Worm (Caenorhabditis elegans) whole organism, L3 larva: ENCODE measurements around the gene K03B8.4.

ENCODE experiments used
- ama-1 ChIP-seq: fragments of 150-350 bp; optimal IDR thresholded peaks from 2 replicates; lab custom pipeline; 2018
- egl-27 ChIP-seq: sonication (generic microtip); optimal IDR thresholded peaks from 4 replicates; lab custom pipeline; 2017; ENCODE audit warnings: missing biosample characterization, missing genetic modification reagents, missing genetic modification characterization
- elt-2 ChIP-seq: sonication (generic microtip); optimal IDR thresholded peaks from 2 replicates; lab custom pipeline; 2016; ENCODE audit warnings: missing genetic modification reagents, mild to moderate bottlenecking, missing genetic modification characterization, missing compliant biosample characterization
- elt-3 ChIP-seq, 3 experiments: fragments of 150-350 bp in 1 of 3; sonication (generic microtip) in 2 of 3; optimal IDR thresholded peaks; 2 replicates in 2 of 3; 4 replicates in 1 of 3; lab custom pipeline; 2014 to 2017; ENCODE audit warnings: missing biosample characterization in 3 of 3, missing genetic modification characterization in 3 of 3
- hmg-11 ChIP-seq: sonication (generic microtip); optimal IDR thresholded peaks from 2 replicates; lab custom pipeline; 2016; ENCODE audit warnings: missing genetic modification characterization, missing compliant biosample characterization
- nhr-76 ChIP-seq: fragments of 150-350 bp; sonication (generic microtip); optimal IDR thresholded peaks from 5 replicates; lab custom pipeline; 2014; ENCODE audit warnings: missing biosample characterization, missing genetic modification characterization
- nhr-77 ChIP-seq: fragments of 150-350 bp; optimal IDR thresholded peaks from 2 replicates; lab custom pipeline; 2014; ENCODE audit warnings: missing biosample characterization, missing genetic modification characterization
- pha-4 ChIP-seq: fragments of 150-350 bp; optimal IDR thresholded peaks from 2 replicates; lab custom pipeline; 2014; ENCODE audit warnings: missing biosample characterization, missing genetic modification reagents, missing genetic modification characterization
- snpc-4 ChIP-seq: fragments of 150-350 bp; optimal IDR thresholded peaks from 2 replicates; lab custom pipeline; 2014; ENCODE audit warnings: missing biosample characterization, missing genetic modification characterization
- unc-62 ChIP-seq: fragments of 150-350 bp; sonication (generic microtip); optimal IDR thresholded peaks from 4 replicates; lab custom pipeline; 2014; ENCODE audit warnings: missing biosample characterization, missing genetic modification reagents, missing genetic modification characterization

- TF ChIP-seq snpc-4 (tag; lab: Kevin White, UChicago) = no peak
- TF ChIP-seq egl-27 = no peak
- TF ChIP-seq nhr-76 (tag; lab: Kevin White, UChicago) = no peak
- TF ChIP-seq hmg-11 (tag; lab: Kevin White, UChicago) = no peak
- no peak for TF ChIP-seq elt-2 (tag; lab: Kevin White, UChicago)
- TF ChIP-seq nhr-77 (tag; lab: Kevin White, UChicago) = no peak
- no peak for TF ChIP-seq ama-1
- no peak for TF ChIP-seq elt-3 (tag; optimal IDR thresholded peaks at IDR 0.05; lab: Kevin White, UChicago)
- no peak for TF ChIP-seq unc-62
- no peak for TF ChIP-seq pha-4 (tag; lab: Kevin White, UChicago)
These were observed 3.7 kb upstream of the K03B8.4 start, which contains the start of gene nas-17 for ce11 chrV:11398616-11399015.
